Worm (Caenorhabditis elegans) whole organism, late embryonic: Measurements from ENCODE around the gene C27D8.4.

ENCODE experiments used
- ama-1 ChIP-seq: fragments of 150-350 bp; optimal IDR thresholded peaks from 2 replicates; lab custom pipeline; 2014
- ceh-30 ChIP-seq: fragments of 150-350 bp; optimal IDR thresholded peaks from 2 replicates; lab custom pipeline; 2014; ENCODE audit warnings: missing biosample characterization, missing genetic modification characterization
- che-1 ChIP-seq: sonication (generic microtip); optimal IDR thresholded peaks from 2 replicates; lab custom pipeline; 2016; ENCODE audit warnings: mild to moderate bottlenecking, missing genetic modification characterization, missing compliant biosample characterization
- dmd-4 ChIP-seq: sonication (generic microtip); optimal IDR thresholded peaks from 2 replicates; lab custom pipeline; 2016; ENCODE audit warnings: borderline replicate concordance, missing genetic modification characterization, missing compliant biosample characterization
- pha-4 ChIP-seq: fragments of 150-350 bp; optimal IDR thresholded peaks from 2 replicates; lab custom pipeline; 2018; ENCODE audit warnings: missing biosample characterization, missing genetic modification reagents, missing genetic modification characterization
- sox-2 ChIP-seq: fragments of 200-800 bp; sonication (Bioruptor generic); IDR thresholded peaks from 2 replicates; pipeline ENCODE4 v1.3.6; 2022; ENCODE audit warnings: missing genetic modification reagents, missing genetic modification characterization, missing compliant biosample characterization

- TF ChIP-seq ama-1 (no peak), dmd-4 (tag; lab: Kevin White, UChicago) (no peak), pha-4 (no peak), sox-2 (GFP tag; lab: Robert Waterston, UW) (no peak), ceh-30 (tag; lab: Kevin White, UChicago) (no peak), che-1 (no peak)
Observed at ce11 chrIV:12689292-12689691, 14.6 kb upstream of the C27D8.4 start.
